Worm (Caenorhabditis elegans) whole organism, L4/young adult: ENCODE results near the gene nep-6.

Experiments
- W03F9.2 ChIP-seq: fragments of 150-350 bp; optimal IDR thresholded peaks from 2 replicates; lab custom pipeline; 2014; ENCODE audit warnings: missing biosample characterization, missing genetic modification characterization
- dao-5 ChIP-seq: sonication (generic microtip); optimal IDR thresholded peaks from 2 replicates; lab custom pipeline; 2016; ENCODE audit warnings: missing genotype, missing genetic modification characterization, moderate library complexity, missing compliant biosample characterization

ce11 chrII:3445285-3445806 lies 28.7 kb downstream of the nep-6 start, which contains the start of the genes C16C8.5 and C16C8.16:
- TF ChIP-seq W03F9.2 (tag; lab: Kevin White, UChicago) (no peak), dao-5 (no peak)
